Worm (Caenorhabditis elegans): ENCODE results near the gene Y22D7AL.11.

DNA sequence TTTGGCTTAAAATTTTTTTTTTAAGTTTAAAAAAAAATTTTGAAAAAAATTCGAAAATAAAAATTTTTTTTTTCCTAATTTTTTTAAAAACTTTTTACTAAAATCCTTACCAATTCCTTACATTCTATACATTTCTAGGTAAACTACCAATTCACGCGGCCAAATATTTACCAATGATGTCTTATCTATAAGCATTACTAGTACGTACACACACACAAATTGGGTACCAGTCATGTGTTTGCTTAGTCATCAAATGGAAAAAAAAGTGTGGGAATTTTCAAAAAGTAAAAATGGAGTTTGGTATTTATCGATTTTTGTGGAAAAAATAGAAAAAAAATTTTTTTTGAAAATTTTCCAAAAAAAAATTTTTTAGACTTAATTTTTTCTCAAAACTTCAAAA lies 42.4 kb upstream of the Y22D7AL.11 start, which contains the start of gene Y22D7AR.6:
- no peak for TF ChIP-seq ceh-82 (tag; optimal IDR thresholded peaks at IDR 0.05)
- no peak for TF ChIP-seq elt-3 (tag; optimal IDR thresholded peaks at IDR 0.05)
- TF ChIP-seq daf-12 (tag; optimal IDR thresholded peaks at IDR 0.05), result no peak
- TF ChIP-seq lin-39 (tag; optimal IDR thresholded peaks at IDR 0.05), result no peak
- no peak for TF ChIP-seq mdl-1 (tag; optimal IDR thresholded peaks at IDR 0.05)
- no peak for TF ChIP-seq egl-27 (tag; optimal IDR thresholded peaks at IDR 0.05)
- no peak for TF ChIP-seq ama-1 (optimal IDR thresholded peaks at IDR 0.05)
- no peak for TF ChIP-seq nhr-77 (tag; optimal IDR thresholded peaks at IDR 0.05)
- no peak for TF ChIP-seq ztf-11 (tag; optimal IDR thresholded peaks at IDR 0.05)
- TF ChIP-seq nhr-11 (tag; optimal IDR thresholded peaks at IDR 0.05), result no peak
- no peak for TF ChIP-seq eor-1 (tag; optimal IDR thresholded peaks at IDR 0.05)
- no peak for TF ChIP-seq snpc-4 (tag; optimal IDR thresholded peaks at IDR 0.05)
- no peak for TF ChIP-seq ceh-28 (tag; optimal IDR thresholded peaks at IDR 0.05)

Data from whole organism, L3 larva.